Worm (Caenorhabditis elegans): ENCODE results near the gene msd-4.

The msd-4 gene

ce11 chrIII:4899035-4899578, 30.6 kb upstream of the msd-4 start, which contains the start of gene nhl-2:
nhl-2 (minus strand) TSS chrIII:4899085.
- TF ChIP-seq cnd-1 (tag; optimal IDR thresholded peaks at IDR 0.05), result no peak

ce11 chrIII:4895313-4895712, 26.8 kb upstream of the msd-4 start:
- TF ChIP-seq flh-1 (GFP tag; optimal IDR thresholded peaks at IDR 0.05), result no peak
- TF ChIP-seq mep-1 (tag; optimal IDR thresholded peaks at IDR 0.05), result no peak
- TF ChIP-seq zip-8 (tag; optimal IDR thresholded peaks at IDR 0.05), result no peak
- TF ChIP-seq ham-2 (GFP tag; optimal IDR thresholded peaks at IDR 0.05), result no peak
- TF ChIP-seq elt-3 (tag; optimal IDR thresholded peaks at IDR 0.05), result no peak
- TF ChIP-seq unc-62 (GFP tag; optimal IDR thresholded peaks at IDR 0.05), result no peak

DNA sequence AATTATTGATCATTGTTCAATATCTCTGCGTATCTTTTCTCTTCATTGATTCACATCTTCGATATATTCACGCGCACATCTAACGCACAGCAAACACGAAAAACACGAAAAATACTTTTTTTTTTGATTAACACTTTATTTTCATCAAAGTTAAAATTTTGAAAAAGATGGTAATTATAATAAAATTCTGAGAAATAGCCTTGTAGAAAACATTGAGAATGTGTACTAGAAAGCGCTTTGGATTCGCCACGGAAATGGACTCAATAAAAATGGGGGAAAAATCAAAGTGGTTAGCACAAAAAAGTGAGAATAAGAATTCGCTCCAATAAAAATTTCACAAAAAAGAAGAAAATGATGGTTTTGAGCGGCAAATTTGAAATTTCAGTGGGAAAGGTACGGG, 25.0 kb upstream of the msd-4 start, which contains the start of gene F26F4.6:
Gene F26F4.6, minus strand, starts transcription at position 101 of the 400 bp plus-strand sequence.
- TF ChIP-seq nhr-28 (tag; optimal IDR thresholded peaks at IDR 0.05) (no peak), ceh-39 (tag; optimal IDR thresholded peaks at IDR 0.05) (no peak), flh-1 (GFP tag; optimal IDR thresholded peaks at IDR 0.05) (no peak), ceh-83 (GFP tag; optimal IDR thresholded peaks at IDR 0.05) (no peak), mls-2 (tag; optimal IDR thresholded peaks at IDR 0.05) (no peak), pha-4 (tag; optimal IDR thresholded peaks at IDR 0.05) (no peak), unc-120 (tag; optimal IDR thresholded peaks at IDR 0.05; ENCODE audit: poor library complexity, severe bottlenecking) (no peak), tbx-8 (GFP tag; optimal IDR thresholded peaks at IDR 0.05) (no peak), hlh-1 (tag; optimal IDR thresholded peaks at IDR 0.05) (no peak), snpc-4 (tag; optimal IDR thresholded peaks at IDR 0.05) (no peak), blmp-1 (tag; optimal IDR thresholded peaks at IDR 0.05) (no peak), ces-1 (GFP tag; optimal IDR thresholded peaks at IDR 0.05) (no peak), zip-8 (tag; optimal IDR thresholded peaks at IDR 0.05) (no peak), elt-3 (tag; optimal IDR thresholded peaks at IDR 0.05) (no peak)

ce11 chrIII:4890997-4891396, 22.5 kb upstream of the msd-4 start, which contains the start of gene F26F4.5:
F26F4.5 (minus strand) TSS chrIII:4891252.
- TF ChIP-seq ces-1 (GFP tag; optimal IDR thresholded peaks at IDR 0.05) (no peak), hlh-1 (tag; optimal IDR thresholded peaks at IDR 0.05) (no peak), unc-39 (tag; optimal IDR thresholded peaks at IDR 0.05) (no peak), unc-62 (GFP tag; optimal IDR thresholded peaks at IDR 0.05) (no peak), flh-1 (GFP tag; optimal IDR thresholded peaks at IDR 0.05) (no peak), M03D4.4 (tag; optimal IDR thresholded peaks at IDR 0.05) (no peak), ceh-43 (GFP tag; optimal IDR thresholded peaks at IDR 0.05) (no peak), nhr-237 (tag; optimal IDR thresholded peaks at IDR 0.05) (no peak), snpc-4 (tag; optimal IDR thresholded peaks at IDR 0.05) (no peak), cnd-1 (tag; optimal IDR thresholded peaks at IDR 0.05) (no peak), ham-2 (GFP tag; optimal IDR thresholded peaks at IDR 0.05) (no peak), elt-3 (tag; optimal IDR thresholded peaks at IDR 0.05) (no peak), nhr-28 (tag; optimal IDR thresholded peaks at IDR 0.05) (no peak)

DNA sequence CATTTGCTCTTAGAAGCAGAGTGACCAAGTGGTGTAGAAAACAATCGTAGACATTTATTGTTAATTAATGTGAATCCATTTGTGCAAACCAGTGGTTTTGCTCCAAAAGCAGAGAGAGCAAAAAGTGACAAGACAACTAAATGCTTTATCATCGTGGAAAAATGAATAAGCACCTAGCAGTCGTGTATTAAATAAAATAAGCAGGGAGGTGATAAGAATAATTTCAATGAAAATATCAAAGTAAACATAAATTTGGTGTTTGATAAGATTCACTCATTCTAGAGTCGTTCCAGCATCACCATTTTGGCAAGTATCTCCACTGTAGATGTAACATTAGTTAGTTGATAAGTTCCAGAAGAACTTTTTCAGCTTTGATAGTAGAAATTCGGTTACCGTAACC, 18.7 kb upstream of the msd-4 start, which contains the start of gene clec-6:
Gene clec-6, minus strand, starts transcription at position 154 of the 400 bp plus-strand sequence.
- TF ChIP-seq ceh-83 (GFP tag; optimal IDR thresholded peaks at IDR 0.05) (no peak), nhr-12 (tag; optimal IDR thresholded peaks at IDR 0.05) (no peak), pha-4 (tag; optimal IDR thresholded peaks at IDR 0.05) (no peak), lin-13 (tag; optimal IDR thresholded peaks at IDR 0.05) (no peak), nhr-2 (tag; optimal IDR thresholded peaks at IDR 0.05) (no peak), ceh-43 (GFP tag; optimal IDR thresholded peaks at IDR 0.05) (no peak), cnd-1 (tag; optimal IDR thresholded peaks at IDR 0.05) (no peak), snpc-4 (tag; optimal IDR thresholded peaks at IDR 0.05) (no peak), ceh-39 (tag; optimal IDR thresholded peaks at IDR 0.05) (no peak), M03D4.4 (tag; optimal IDR thresholded peaks at IDR 0.05) (no peak), unc-120 (tag; optimal IDR thresholded peaks at IDR 0.05; ENCODE audit: poor library complexity, severe bottlenecking) (no peak), mep-1 (tag; optimal IDR thresholded peaks at IDR 0.05) (no peak), nhr-76 (tag; optimal IDR thresholded peaks at IDR 0.05) (no peak), sptf-1 (tag; optimal IDR thresholded peaks at IDR 0.05) (no peak), ham-2 (GFP tag; optimal IDR thresholded peaks at IDR 0.05) (no peak), nhr-28 (tag; optimal IDR thresholded peaks at IDR 0.05) (no peak), elt-3 (tag; optimal IDR thresholded peaks at IDR 0.05) (no peak), unc-62 (GFP tag; optimal IDR thresholded peaks at IDR 0.05) (no peak), flh-1 (GFP tag; optimal IDR thresholded peaks at IDR 0.05) (no peak)

- TF ChIP-seq ceh-83 (GFP tag; optimal IDR thresholded peaks at IDR 0.05) (no peak), nhr-76 (tag; optimal IDR thresholded peaks at IDR 0.05) (no peak), nhr-237 (tag; optimal IDR thresholded peaks at IDR 0.05) (no peak), zip-8 (tag; optimal IDR thresholded peaks at IDR 0.05) (no peak), flh-1 (GFP tag; optimal IDR thresholded peaks at IDR 0.05) (no peak)
These were observed 14.9 kb upstream of the msd-4 start, which contains the start of gene clec-5 for ce11 chrIII:4883429-4883828. clec-5 (minus strand) TSS chrIII:4883606.
